Worm (Caenorhabditis elegans): ENCODE measurements around the gene sqst-2.

Gene sqst-2

ce11 chrIV:7285839-7286238 lies 42.9 kb downstream of the sqst-2 start, which contains the start of gene C06E4.8:
TSS of gene C06E4.8 (minus strand) at chrIV:7285875.
- TF ChIP-seq flt-1 (GFP tag; IDR thresholded peaks at IDR 0.05) (no peak), hnd-1 (tag; optimal IDR thresholded peaks at IDR 0.05) (no peak), hmg-4 (GFP tag; optimal IDR thresholded peaks at IDR 0.05) (no peak), ama-1 (optimal IDR thresholded peaks at IDR 0.05) (no peak), aly-1 (tag; optimal IDR thresholded peaks at IDR 0.05) (no peak), tbx-37 (GFP tag; conservative IDR thresholded peaks at IDR 0.05) (no peak), ceh-13 (GFP tag; optimal IDR thresholded peaks at IDR 0.05) (no peak), B0310.2 (tag; optimal IDR thresholded peaks at IDR 0.05) (no peak), F13C5.2 (tag; optimal IDR thresholded peaks at IDR 0.05) (no peak), hmbx-1 (tag; optimal IDR thresholded peaks at IDR 0.05) (no peak), ets-7 (tag; optimal IDR thresholded peaks at IDR 0.05) (no peak), scrt-1 (GFP tag; IDR thresholded peaks at IDR 0.05) (no peak), sea-1 (GFP tag; conservative IDR thresholded peaks at IDR 0.05) (no peak), pes-1 (GFP tag; IDR thresholded peaks at IDR 0.05) (no peak), tra-4 (tag; optimal IDR thresholded peaks at IDR 0.05) (no peak), ceh-36 (tag; optimal IDR thresholded peaks at IDR 0.05) (no peak), tbx-11 (GFP tag; IDR thresholded peaks at IDR 0.05) (no peak)

ce11 chrIV:7282957-7283356 lies 45.8 kb downstream of the sqst-2 start, which contains the start of gene C06E4.1:
TSS of gene C06E4.1 (plus strand) at chrIV:7283257.
- no peak for TF ChIP-seq tra-4 (tag; optimal IDR thresholded peaks at IDR 0.05)
- no peak for TF ChIP-seq tbx-37 (GFP tag; conservative IDR thresholded peaks at IDR 0.05)
- TF ChIP-seq scrt-1 (GFP tag; IDR thresholded peaks at IDR 0.05) = no peak
- TF ChIP-seq sea-1 (GFP tag; conservative IDR thresholded peaks at IDR 0.05) = no peak
- no peak for TF ChIP-seq pes-1 (GFP tag; IDR thresholded peaks at IDR 0.05)
- TF ChIP-seq ceh-13 (GFP tag; optimal IDR thresholded peaks at IDR 0.05) = no peak
- TF ChIP-seq tbx-11 (GFP tag; IDR thresholded peaks at IDR 0.05) = no peak
- no peak for TF ChIP-seq F13C5.2 (tag; optimal IDR thresholded peaks at IDR 0.05)
- TF ChIP-seq ceh-36 (tag; optimal IDR thresholded peaks at IDR 0.05) = no peak
- TF ChIP-seq flt-1 (GFP tag; IDR thresholded peaks at IDR 0.05) = no peak
- no peak for TF ChIP-seq B0310.2 (tag; optimal IDR thresholded peaks at IDR 0.05)
- no peak for TF ChIP-seq hmg-4 (GFP tag; optimal IDR thresholded peaks at IDR 0.05)
- no peak for TF ChIP-seq ets-7 (tag; optimal IDR thresholded peaks at IDR 0.05)
- no peak for TF ChIP-seq ama-1 (optimal IDR thresholded peaks at IDR 0.05)
- TF ChIP-seq aly-1 (tag; optimal IDR thresholded peaks at IDR 0.05) = no peak
- TF ChIP-seq hmbx-1 (tag; optimal IDR thresholded peaks at IDR 0.05) = no peak
- TF ChIP-seq hnd-1 (tag; optimal IDR thresholded peaks at IDR 0.05) = no peak

All from whole organism, early embryonic.